Fruit fly (Drosophila melanogaster) whole organism, embryonic: ENCODE results near the gene wapl.
A peak's percentile ranks its signal among the peaks of the same experiment; 100 is the strongest.

Source experiments
- Adf1 ChIP-seq: fragments of 200-800 bp; sonication (Bioruptor generic); IDR thresholded peaks from 2 replicates; pipeline ENCODE4 v1.3.6; 2022; ENCODE audit warnings: missing biosample characterization, missing genetic modification characterization
- Atf3 ChIP-seq: fragments of 200-800 bp; sonication (Bioruptor generic); optimal IDR thresholded peaks from 3 replicates; lab custom pipeline; 2016; ENCODE audit warnings: missing biosample characterization, missing genetic modification characterization
- Blimp-1 ChIP-seq: fragments of 200-800 bp; sonication (Bioruptor generic); optimal IDR thresholded peaks from 3 replicates; lab custom pipeline; 2018; ENCODE audit warnings: missing biosample characterization, missing genetic modification characterization, mild to moderate bottlenecking, moderate library complexity, missing genetic modification reagents
- CG10209 ChIP-seq: fragments of 200-800 bp; sonication (Bioruptor generic); optimal IDR thresholded peaks from 3 replicates; lab custom pipeline; 2017; ENCODE audit warnings: missing biosample characterization, mild to moderate bottlenecking, missing genetic modification characterization, missing genetic modification reagents
- CG11560 ChIP-seq: fragments of 200-800 bp; sonication (Bioruptor generic); IDR thresholded peaks from 3 replicates; pipeline ENCODE4 v1.3.6; 2022; ENCODE audit warnings: missing biosample characterization, missing genetic modification characterization
- CG12659 ChIP-seq: fragments of 200-800 bp; sonication (Bioruptor generic); optimal IDR thresholded peaks from 3 replicates; lab custom pipeline; 2017; ENCODE audit warnings: mild to moderate bottlenecking, missing biosample characterization, missing genetic modification reagents, missing genetic modification characterization
- CG17385 ChIP-seq: fragments of 200-800 bp; sonication (Bioruptor generic); optimal IDR thresholded peaks from 3 replicates; lab custom pipeline; 2018; ENCODE audit warnings: missing biosample characterization, mild to moderate bottlenecking, missing genetic modification characterization
- CG17568 ChIP-seq: fragments of 200-800 bp; sonication (Bioruptor generic); optimal IDR thresholded peaks from 2 replicates; lab custom pipeline; 2018; ENCODE audit warnings: missing biosample characterization, mild to moderate bottlenecking, missing genetic modification characterization, moderate library complexity
- CG18262 ChIP-seq: fragments of 200-800 bp; optimal IDR thresholded peaks from 3 replicates; lab custom pipeline; 2019; ENCODE audit warnings: missing biosample characterization, mild to moderate bottlenecking, missing genetic modification characterization, moderate library complexity
- CG2712 ChIP-seq: fragments of 200-800 bp; optimal IDR thresholded peaks from 3 replicates; lab custom pipeline; 2019; ENCODE audit warnings: missing biosample characterization, mild to moderate bottlenecking, missing genetic modification characterization, moderate library complexity
- CG30403 ChIP-seq: fragments of 200-800 bp; sonication (Bioruptor generic); optimal IDR thresholded peaks from 3 replicates; lab custom pipeline; 2016; ENCODE audit warnings: missing biosample characterization, missing genetic modification characterization
- CG34422 ChIP-seq: fragments of 200-800 bp; sonication (Bioruptor generic); IDR thresholded peaks from 3 replicates; pipeline ENCODE4 v1.3.6; 2022; ENCODE audit warnings: missing biosample characterization, missing genetic modification characterization
- CG4360 ChIP-seq: fragments of 200-800 bp; sonication (Bioruptor generic); IDR thresholded peaks from 2 replicates; pipeline ENCODE4 v1.3.6; 2022; ENCODE audit warnings: missing biosample characterization, missing genetic modification characterization
- CG5180 ChIP-seq: fragments of 200-800 bp; sonication (Bioruptor generic); optimal IDR thresholded peaks from 3 replicates; lab custom pipeline; 2017; ENCODE audit warnings: missing biosample characterization, missing genetic modification characterization, mild to moderate bottlenecking, moderate library complexity, missing genetic modification reagents
- CG8089 ChIP-seq: fragments of 200-800 bp; sonication (Bioruptor generic); optimal IDR thresholded peaks from 3 replicates; lab custom pipeline; 2016; ENCODE audit warnings: missing biosample characterization, missing genetic modification characterization
- CG9215 ChIP-seq: fragments of 200-800 bp; sonication (Bioruptor generic); IDR thresholded peaks from 2 replicates; pipeline ENCODE4 v1.3.6; 2022; ENCODE audit warnings: missing biosample characterization, missing genetic modification characterization
- CG9797 ChIP-seq: fragments of 200-800 bp; sonication (Bioruptor generic); optimal IDR thresholded peaks from 3 replicates; lab custom pipeline; 2018; ENCODE audit warnings: missing biosample characterization, mild to moderate bottlenecking, missing genetic modification characterization
- CG9932 ChIP-seq: fragments of 200-800 bp; sonication (Bioruptor generic); IDR thresholded peaks from 2 replicates; pipeline ENCODE4 v1.3.6; 2022; ENCODE audit warnings: missing biosample characterization, missing genetic modification characterization
- Camta ChIP-seq: fragments of 200-800 bp; sonication (Bioruptor generic); optimal IDR thresholded peaks from 2 replicates; lab custom pipeline; 2016; ENCODE audit warnings: missing biosample characterization, missing genetic modification characterization
- Elba2 ChIP-seq: fragments of 200-800 bp; sonication (Bioruptor generic); optimal IDR thresholded peaks from 3 replicates; lab custom pipeline; 2016; ENCODE audit warnings: missing biosample characterization, missing genetic modification characterization
- Fer2 ChIP-seq: fragments of 200-800 bp; sonication (Bioruptor generic); optimal IDR thresholded peaks from 2 replicates; lab custom pipeline; 2018; ENCODE audit warnings: missing biosample characterization, mild to moderate bottlenecking, missing genetic modification characterization, moderate library complexity
- HHEX ChIP-seq: fragments of 200-800 bp; sonication (Bioruptor generic); optimal IDR thresholded peaks from 3 replicates; lab custom pipeline; 2017; ENCODE audit warnings: missing biosample characterization, mild to moderate bottlenecking, missing genetic modification characterization, missing genetic modification reagents
- Mes4 ChIP-seq: fragments of 200-800 bp; sonication (Bioruptor generic); optimal IDR thresholded peaks from 2 replicates; lab custom pipeline; 2016; ENCODE audit warnings: missing biosample characterization, missing genetic modification characterization
- Oaz ChIP-seq: fragments of 200-800 bp; sonication (Bioruptor generic); IDR thresholded peaks from 2 replicates; pipeline ENCODE4 v1.3.6; 2022; ENCODE audit warnings: missing biosample characterization, missing genetic modification characterization
- Rfx ChIP-seq: fragments of 200-800 bp; sonication (Bioruptor generic); IDR thresholded peaks from 2 replicates; pipeline ENCODE4 v1.3.6; 2022; ENCODE audit warnings: missing biosample characterization, missing genetic modification characterization
- Stat92E ChIP-seq, 3 experiments: fragments of >200 bp in 2 of 3; fragments of 200-800 bp in 1 of 3; sonication (Bioruptor generic) in 1 of 3; optimal IDR thresholded peaks; 2 replicates each; lab custom pipeline; 2017 to 2019; ENCODE audit warnings: missing biosample characterization in 3 of 3, missing genetic modification characterization in 3 of 3, mild to moderate bottlenecking in 1 of 3, moderate library complexity in 1 of 3
- Usf ChIP-seq: fragments of 200-800 bp; sonication (Bioruptor generic); optimal IDR thresholded peaks from 2 replicates; lab custom pipeline; 2017; ENCODE audit warnings: missing genotype, missing biosample characterization, missing genetic modification characterization
- ab ChIP-seq: fragments of 200-800 bp; sonication (Bioruptor generic); optimal IDR thresholded peaks from 2 replicates; lab custom pipeline; 2016; ENCODE audit warnings: missing biosample characterization, missing genetic modification characterization
- aop ChIP-seq: fragments of 200-800 bp; sonication (Bioruptor generic); IDR thresholded peaks from 2 replicates; pipeline ENCODE4 v1.3.6; 2022; ENCODE audit warnings: missing biosample characterization, missing genetic modification characterization
- az2 ChIP-seq: fragments of 200-800 bp; sonication (Bioruptor generic); optimal IDR thresholded peaks from 3 replicates; lab custom pipeline; 2016; ENCODE audit warnings: missing biosample characterization, missing genetic modification characterization
- bigmax ChIP-seq: fragments of 200-800 bp; sonication (Bioruptor generic); optimal IDR thresholded peaks from 2 replicates; lab custom pipeline; 2018; ENCODE audit warnings: missing biosample characterization, mild to moderate bottlenecking, missing genetic modification characterization
- dysf ChIP-seq: fragments of 200-800 bp; sonication (Bioruptor generic); IDR thresholded peaks from 3 replicates; pipeline ENCODE4 v1.3.6; 2022; ENCODE audit warnings: missing biosample characterization, missing genetic modification characterization
- ems ChIP-seq: fragments of 200-800 bp; sonication (Bioruptor generic); optimal IDR thresholded peaks from 3 replicates; lab custom pipeline; 2016; ENCODE audit warnings: missing biosample characterization, missing genetic modification characterization
- fd3F ChIP-seq: fragments of 200-800 bp; sonication (Bioruptor generic); optimal IDR thresholded peaks from 2 replicates; lab custom pipeline; 2018; ENCODE audit warnings: missing biosample characterization, mild to moderate bottlenecking, missing genetic modification characterization, moderate library complexity
- fu2 ChIP-seq: fragments of 200-800 bp; sonication (Bioruptor generic); optimal IDR thresholded peaks from 2 replicates; lab custom pipeline; 2016; ENCODE audit warnings: missing biosample characterization, missing genetic modification characterization
- gsb-n ChIP-seq: fragments of 200-800 bp; sonication (Bioruptor generic); optimal IDR thresholded peaks from 3 replicates; lab custom pipeline; 2018; ENCODE audit warnings: missing biosample characterization, mild to moderate bottlenecking, missing genetic modification characterization
- her ChIP-seq: fragments of 200-800 bp; sonication (Bioruptor generic); optimal IDR thresholded peaks from 2 replicates; lab custom pipeline; 2016; ENCODE audit warnings: missing biosample characterization, missing genetic modification characterization
- lmd ChIP-seq: fragments of 200-800 bp; sonication (Bioruptor generic); IDR thresholded peaks from 2 replicates; pipeline ENCODE4 v1.3.6; 2022; ENCODE audit warnings: missing biosample characterization, missing genetic modification characterization
- mam ChIP-seq: fragments of 200-800 bp; sonication (Bioruptor generic); optimal IDR thresholded peaks from 3 replicates; lab custom pipeline; 2016; ENCODE audit warnings: missing biosample characterization, missing genetic modification characterization
- nmo ChIP-seq: fragments of 200-800 bp; sonication (Bioruptor generic); optimal IDR thresholded peaks from 2 replicates; lab custom pipeline; 2018; ENCODE audit warnings: missing biosample characterization, mild to moderate bottlenecking, missing genetic modification characterization, moderate library complexity
- oc ChIP-seq: fragments of 200-800 bp; sonication (Bioruptor generic); optimal IDR thresholded peaks from 2 replicates; lab custom pipeline; 2018; ENCODE audit warnings: missing biosample characterization, mild to moderate bottlenecking, missing genetic modification characterization, moderate library complexity
- pum ChIP-seq: fragments of 200-800 bp; sonication (Bioruptor generic); optimal IDR thresholded peaks from 2 replicates; lab custom pipeline; 2016; ENCODE audit warnings: missing biosample characterization, missing genetic modification characterization
- run ChIP-seq: fragments of 200-800 bp; sonication (Bioruptor generic); optimal IDR thresholded peaks from 3 replicates; lab custom pipeline; 2018; ENCODE audit warnings: missing biosample characterization, mild to moderate bottlenecking, missing genetic modification characterization
- sc ChIP-seq, 3 experiments: fragments of >200 bp in 2 of 3; fragments of 200-800 bp in 1 of 3; sonication (Bioruptor generic) in 1 of 3; optimal IDR thresholded peaks; 2 replicates in 2 of 3; 3 replicates in 1 of 3; lab custom pipeline; 2017; ENCODE audit warnings: mild to moderate bottlenecking in 1 of 3, missing biosample characterization in 1 of 3, missing genetic modification characterization in 1 of 3, missing genetic modification reagents in 1 of 3
- sens-2 ChIP-seq: fragments of 200-800 bp; sonication (Bioruptor generic); IDR thresholded peaks from 2 replicates; pipeline ENCODE4 v1.3.6; 2022; ENCODE audit warnings: missing biosample characterization, missing genetic modification characterization
- shn ChIP-seq: fragments of 200-800 bp; sonication (Bioruptor generic); optimal IDR thresholded peaks from 3 replicates; lab custom pipeline; 2016; ENCODE audit warnings: missing biosample characterization, missing genetic modification characterization
- sna ChIP-seq: fragments of 200-800 bp; sonication (Bioruptor generic); IDR thresholded peaks from 2 replicates; pipeline ENCODE4 v1.3.6; 2022; ENCODE audit warnings: missing biosample characterization, missing genetic modification characterization; ENCODE audit not compliant: partially characterized antibody
- tx ChIP-seq: fragments of 200-800 bp; sonication (Bioruptor generic); optimal IDR thresholded peaks from 2 replicates; lab custom pipeline; 2016; ENCODE audit warnings: missing biosample characterization, missing genetic modification characterization
- vnd ChIP-seq: fragments of 200-800 bp; sonication (Bioruptor generic); IDR thresholded peaks from 3 replicates; pipeline ENCODE4 v1.3.6; 2022; ENCODE audit warnings: missing biosample characterization, missing genetic modification characterization; ENCODE audit not compliant: partially characterized antibody
- wdn ChIP-seq: fragments of 200-800 bp; sonication (Bioruptor generic); IDR thresholded peaks from 2 replicates; pipeline ENCODE4 v1.3.6; 2022; ENCODE audit warnings: missing biosample characterization, missing genetic modification characterization
- zen ChIP-seq: fragments of 200-800 bp; sonication (Bioruptor generic); optimal IDR thresholded peaks from 3 replicates; lab custom pipeline; 2018; ENCODE audit warnings: missing biosample characterization, mild to moderate bottlenecking, missing genetic modification characterization, moderate library complexity

The wapl gene

DNA sequence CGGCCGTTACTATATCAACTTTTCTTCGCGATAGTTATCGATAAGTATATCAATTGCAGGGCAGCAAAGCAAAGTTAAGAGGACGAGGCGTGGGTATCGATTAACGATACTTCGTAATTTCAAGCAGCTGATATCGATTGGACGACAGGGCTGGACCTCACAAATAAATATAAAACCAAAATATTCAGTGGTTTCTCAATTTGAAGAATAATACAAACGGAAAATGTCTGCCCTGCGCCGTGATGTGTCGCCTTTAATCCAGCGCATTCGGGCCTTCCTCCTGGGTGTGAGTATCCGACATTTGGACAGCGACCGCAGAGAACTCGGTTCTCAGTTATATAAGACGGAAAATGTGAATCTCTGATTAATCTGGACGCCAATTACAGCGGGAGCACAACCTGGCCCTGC is 13.6 kb upstream of the wapl start, which contains the start of gene ND-B14.5A (continued):
- TF ChIP-seq CG8089 (GFP tag; lab: Kevin White, UChicago): no peak
- no peak for TF ChIP-seq CG17385
- TF ChIP-seq CG9932 (GFP tag; lab: Robert Waterston, UW): peak; percentile 19; the same call in 1 of the 2 replicates
- TF ChIP-seq Mes4: no peak
- no peak for TF ChIP-seq CG30403
- TF ChIP-seq sens-2 (GFP tag; lab: Robert Waterston, UW): no peak
- TF ChIP-seq shn (GFP tag; lab: Kevin White, UChicago): no peak
- no peak for TF ChIP-seq ab (GFP tag; lab: Kevin White, UChicago)
- no peak for TF ChIP-seq Atf3 (GFP tag; lab: Kevin White, UChicago)
- TF ChIP-seq Stat92E (GFP tag; optimal IDR thresholded peaks at IDR 0.05; lab: Kevin White, UChicago): no peak
- TF ChIP-seq wdn (GFP tag; lab: Robert Waterston, UW): no peak
- TF ChIP-seq nmo (GFP tag; lab: Kevin White, UChicago): peak; percentile 17
- TF ChIP-seq Adf1 (GFP tag; lab: Robert Waterston, UW): no peak
- TF ChIP-seq vnd: peak; percentile 92
- no peak for TF ChIP-seq mam (GFP tag; lab: Kevin White, UChicago)
- TF ChIP-seq Fer2 (tag; lab: Kevin White, UChicago): no peak
- no peak for TF ChIP-seq Oaz (GFP tag; lab: Robert Waterston, UW)
- TF ChIP-seq CG10209 (GFP tag; lab: Kevin White, UChicago): no peak
- TF ChIP-seq pum (GFP tag; lab: Kevin White, UChicago): no peak
- no peak for TF ChIP-seq oc (tag; lab: Kevin White, UChicago)
- no peak for TF ChIP-seq Blimp-1
- TF ChIP-seq Rfx (GFP tag; lab: Robert Waterston, UW): peak; percentile 48; the same call in 1 of the 2 replicates
- TF ChIP-seq CG5180 (GFP tag; lab: Kevin White, UChicago): no peak
- no peak for TF ChIP-seq CG18262
- TF ChIP-seq CG17568 (GFP tag; lab: Kevin White, UChicago): no peak
- no peak for TF ChIP-seq az2
- peak; percentile 93 for TF ChIP-seq sna (GFP tag; lab: Robert Waterston, UW)
- TF ChIP-seq dysf (GFP tag; lab: Robert Waterston, UW): no peak
- TF ChIP-seq CG9797 (GFP tag; lab: Kevin White, UChicago): no peak
- peak; percentile 26 for TF ChIP-seq CG2712 (tag; lab: Kevin White, UChicago)
- TF ChIP-seq run (tag; lab: Kevin White, UChicago): no peak
- TF ChIP-seq sc (optimal IDR thresholded peaks at IDR 0.05; lab: Kevin White, UChicago): no peak
- no peak for TF ChIP-seq sc (GFP tag; optimal IDR thresholded peaks at IDR 0.05; lab: Kevin White, UChicago)
- TF ChIP-seq her (GFP tag; lab: Kevin White, UChicago): no peak
- TF ChIP-seq aop (GFP tag; lab: Robert Waterston, UW): no peak
- no peak for TF ChIP-seq CG11560
- no peak for TF ChIP-seq CG4360
- TF ChIP-seq lmd (GFP tag; lab: Robert Waterston, UW): no peak
- TF ChIP-seq zen (tag; lab: Kevin White, UChicago): peak; percentile 10
- TF ChIP-seq Camta (GFP tag; lab: Kevin White, UChicago): no peak
- no peak for TF ChIP-seq fd3F (GFP tag; lab: Kevin White, UChicago)
- TF ChIP-seq tx (GFP tag; lab: Kevin White, UChicago): no peak
- TF ChIP-seq bigmax: no peak
- no peak for TF ChIP-seq gsb-n (tag; lab: Kevin White, UChicago)
- no peak for TF ChIP-seq CG34422 (GFP tag; lab: Robert Waterston, UW)
- TF ChIP-seq CG9215 (GFP tag; lab: Robert Waterston, UW): no peak
- TF ChIP-seq ems: no peak
- no peak for TF ChIP-seq Usf (GFP tag; lab: Kevin White, UChicago)
- peak; percentile 48 for TF ChIP-seq CG12659 (GFP tag; lab: Kevin White, UChicago)
- TF ChIP-seq fu2 (GFP tag; lab: Kevin White, UChicago): no peak
- no peak for TF ChIP-seq HHEX
- no peak for TF ChIP-seq Elba2 (GFP tag; lab: Kevin White, UChicago)
